Fruit fly (Drosophila melanogaster) whole organism, wandering third instar larva: ENCODE data around the gene CG45413.

Experiments
- Abd-B ChIP-seq: fragments of >200 bp; optimal IDR thresholded peaks from 2 replicates; lab custom pipeline; 2017; ENCODE audit warnings: missing biosample characterization, missing genetic modification characterization
- CG32264 ChIP-seq: fragments of 200-800 bp; sonication (Bioruptor generic); optimal IDR thresholded peaks from 2 replicates; lab custom pipeline; 2016; ENCODE audit warnings: missing biosample characterization, missing genetic modification characterization
- CG9705 ChIP-seq: fragments of 200-800 bp; sonication (Bioruptor generic); optimal IDR thresholded peaks from 2 replicates; lab custom pipeline; 2018; ENCODE audit warnings: missing biosample characterization, mild to moderate bottlenecking, missing genetic modification characterization
- CrebA ChIP-seq: fragments of 200-800 bp; sonication (Bioruptor generic); optimal IDR thresholded peaks from 2 replicates; lab custom pipeline; 2016; ENCODE audit warnings: missing biosample characterization, mild to moderate bottlenecking, missing genetic modification characterization, borderline replicate concordance
- Dfd ChIP-seq: fragments of >200 bp; optimal IDR thresholded peaks from 2 replicates; lab custom pipeline; 2017; ENCODE audit warnings: missing biosample characterization, missing genetic modification characterization
- Dif ChIP-seq: fragments of 200-275, 200-300 bp; sonication (Bioruptor generic); optimal IDR thresholded peaks from 2 replicates; lab custom pipeline; 2018; ENCODE audit warnings: missing biosample characterization, missing genetic modification characterization; ENCODE audit not compliant: partially characterized antibody
- GATAd ChIP-seq: sonication (Bioruptor generic); optimal IDR thresholded peaks from 2 replicates; lab custom pipeline; 2016; ENCODE audit warnings: missing biosample characterization, missing genetic modification characterization
- HLH106 ChIP-seq: fragments of 200-800 bp; optimal IDR thresholded peaks from 3 replicates; lab custom pipeline; 2019; ENCODE audit warnings: missing biosample characterization, mild to moderate bottlenecking, missing genetic modification characterization, moderate library complexity
- Hnf4 ChIP-seq: fragments of 200-800 bp; sonication (Bioruptor generic); optimal IDR thresholded peaks from 2 replicates; lab custom pipeline; 2016; ENCODE audit warnings: missing biosample characterization, mild to moderate bottlenecking, missing genetic modification characterization
- Hr78 ChIP-seq: fragments of >200 bp; optimal IDR thresholded peaks from 2 replicates; lab custom pipeline; 2017; ENCODE audit warnings: missing biosample characterization, missing genetic modification characterization
- Hr83 ChIP-seq: fragments of 200-300 bp; sonication (Bioruptor generic); optimal IDR thresholded peaks from 2 replicates; lab custom pipeline; 2016; ENCODE audit warnings: missing biosample characterization, mild to moderate bottlenecking, missing genetic modification characterization, moderate library complexity; ENCODE audit not compliant: poor library complexity, severe bottlenecking
- Jra ChIP-seq: sonication (Bioruptor generic); optimal IDR thresholded peaks from 2 replicates; lab custom pipeline; 2016; ENCODE audit warnings: missing biosample characterization, missing genetic modification characterization
- Mio ChIP-seq: sonication (Bioruptor generic); optimal IDR thresholded peaks from 2 replicates; lab custom pipeline; 2016; ENCODE audit warnings: missing biosample characterization, missing genetic modification characterization
- Myc ChIP-seq: fragments of >200 bp; optimal IDR thresholded peaks from 2 replicates; lab custom pipeline; 2017
- N ChIP-seq: fragments of >200 bp; optimal IDR thresholded peaks from 2 replicates; lab custom pipeline; 2018; ENCODE audit warnings: missing biosample characterization, missing external identifiers, missing genetic modification characterization
- OdsH ChIP-seq: fragments of 200-800 bp; sonication (Bioruptor generic); optimal IDR thresholded peaks from 2 replicates; lab custom pipeline; 2016; ENCODE audit warnings: missing biosample characterization, mild to moderate bottlenecking, missing genetic modification characterization
- Rel ChIP-seq, 2 experiments: fragments of 200-800 bp; sonication (Bioruptor generic) in 1 of 2; optimal IDR thresholded peaks; 2 replicates in 1 of 2; 3 replicates in 1 of 2; lab custom pipeline; 2016 to 2019; ENCODE audit warnings: mild to moderate bottlenecking in 2 of 2, missing biosample characterization in 2 of 2, missing genetic modification characterization in 2 of 2, moderate library complexity in 1 of 2
- Sp1 ChIP-seq: fragments of 200-800 bp; sonication (Bioruptor generic); optimal IDR thresholded peaks from 3 replicates; lab custom pipeline; 2019; ENCODE audit warnings: missing biosample characterization, mild to moderate bottlenecking, missing genetic modification characterization, moderate library complexity
- Vsx2 ChIP-seq: fragments of 200-300, 225-300 bp; sonication (Bioruptor generic); optimal IDR thresholded peaks from 2 replicates; lab custom pipeline; 2018; ENCODE audit warnings: missing biosample characterization, missing genetic modification characterization; ENCODE audit not compliant: partially characterized antibody
- br ChIP-seq: fragments of 200-800 bp; sonication (Bioruptor generic); optimal IDR thresholded peaks from 2 replicates; lab custom pipeline; 2016; ENCODE audit warnings: missing biosample characterization, missing genetic modification characterization
- brk ChIP-seq: fragments of 200-800 bp; sonication (Bioruptor generic); optimal IDR thresholded peaks from 2 replicates; lab custom pipeline; 2016; ENCODE audit warnings: missing biosample characterization, mild to moderate bottlenecking, missing genetic modification characterization
- dl ChIP-seq, 2 experiments: fragments of 175-275, 200-275 bp in 1 of 2; fragments of 200-275 bp in 1 of 2; sonication (Bioruptor generic); optimal IDR thresholded peaks; lab custom pipeline; 2018; ENCODE audit warnings: mild to moderate bottlenecking in 2 of 2, missing biosample characterization in 2 of 2, missing genetic modification characterization in 2 of 2, moderate library complexity in 2 of 2; ENCODE audit not compliant: partially characterized antibody in 2 of 2, insufficient read depth in 1 of 2
- dmrt93B ChIP-seq: fragments of 200-800 bp; sonication (Bioruptor generic); optimal IDR thresholded peaks from 2 replicates; lab custom pipeline; 2018; ENCODE audit warnings: missing biosample characterization, mild to moderate bottlenecking, missing genetic modification characterization
- dsf ChIP-seq: sonication (Bioruptor generic); optimal IDR thresholded peaks from 2 replicates; lab custom pipeline; 2016; ENCODE audit warnings: missing biosample characterization, missing genetic modification characterization, borderline replicate concordance
- ey ChIP-seq: fragments of 200-800 bp; sonication (Bioruptor generic); optimal IDR thresholded peaks from 2 replicates; lab custom pipeline; 2016; ENCODE audit warnings: missing biosample characterization, missing genetic modification characterization
- foxo ChIP-seq, 2 experiments: fragments of 200-800 bp; sonication (Bioruptor generic); optimal IDR thresholded peaks; 2 replicates in 1 of 2; 3 replicates in 1 of 2; lab custom pipeline; 2016 to 2017; ENCODE audit warnings: missing biosample characterization in 2 of 2, missing genetic modification characterization in 2 of 2
- fru ChIP-seq: fragments of 200-800 bp; sonication (Bioruptor generic); optimal IDR thresholded peaks from 3 replicates; lab custom pipeline; 2016; ENCODE audit warnings: missing biosample characterization, mild to moderate bottlenecking, missing genetic modification characterization
- h ChIP-seq: fragments of 200-800 bp; sonication (Bioruptor generic); optimal IDR thresholded peaks from 3 replicates; lab custom pipeline; 2016; ENCODE audit warnings: missing biosample characterization, mild to moderate bottlenecking, missing genetic modification characterization
- jim ChIP-seq: fragments of 175-275, 200-325 bp; sonication (Bioruptor generic); optimal IDR thresholded peaks from 2 replicates; lab custom pipeline; 2016; ENCODE audit warnings: missing biosample characterization, mild to moderate bottlenecking, missing genetic modification characterization
- lola ChIP-seq: fragments of >200 bp; optimal IDR thresholded peaks from 2 replicates; lab custom pipeline; 2017; ENCODE audit warnings: missing biosample characterization, missing genetic modification characterization
- pan ChIP-seq: fragments of >200 bp; optimal IDR thresholded peaks from 2 replicates; lab custom pipeline; 2017
- psq ChIP-seq: fragments of 200-800 bp; sonication (Bioruptor generic); optimal IDR thresholded peaks from 3 replicates; lab custom pipeline; 2017; ENCODE audit warnings: missing biosample characterization, mild to moderate bottlenecking, missing genetic modification characterization, moderate library complexity
- rgr ChIP-seq: fragments of 200-800 bp; sonication (Bioruptor generic); optimal IDR thresholded peaks from 3 replicates; lab custom pipeline; 2016; ENCODE audit warnings: missing biosample characterization, mild to moderate bottlenecking, missing genetic modification characterization
- sage ChIP-seq: fragments of 200-800 bp; sonication (Bioruptor generic); optimal IDR thresholded peaks from 2 replicates; lab custom pipeline; 2016; ENCODE audit warnings: missing biosample characterization, mild to moderate bottlenecking, missing genetic modification characterization
- sv ChIP-seq: fragments of 200-800 bp; sonication (Bioruptor generic); optimal IDR thresholded peaks from 3 replicates; lab custom pipeline; 2016; ENCODE audit warnings: missing biosample characterization, missing genetic modification characterization
- tai ChIP-seq: sonication (Bioruptor generic); optimal IDR thresholded peaks from 2 replicates; lab custom pipeline; 2016; ENCODE audit warnings: missing biosample characterization, missing genetic modification characterization
- usp ChIP-seq: fragments of >200 bp; optimal IDR thresholded peaks from 2 replicates; lab custom pipeline; 2017; ENCODE audit warnings: missing biosample characterization, missing genetic modification characterization
- woc ChIP-seq: sonication (Bioruptor generic); optimal IDR thresholded peaks from 2 replicates; lab custom pipeline; 2016; ENCODE audit warnings: missing biosample characterization, mild to moderate bottlenecking, missing genetic modification characterization

The CG45413 gene

dm6 chr3L:6978757-6979386 lies 47.1 kb upstream of the CG45413 start:
- TF ChIP-seq Dfd (GFP tag; lab: Kevin White, UChicago) (no peak), Dif (GFP tag; lab: Kevin White, UChicago) (no peak), pan (lab: Kevin White, UChicago) (no peak), N (no peak), Hnf4 (GFP tag; lab: Kevin White, UChicago) (no peak), Hr78 (GFP tag; lab: Kevin White, UChicago) (no peak)

- TF ChIP-seq br (GFP tag; lab: Kevin White, UChicago) (no peak), Hr83 (GFP tag; lab: Kevin White, UChicago) (no peak), CrebA (GFP tag; lab: Kevin White, UChicago) (no peak), brk (GFP tag; lab: Kevin White, UChicago) (no peak), HLH106 (no peak), Vsx2 (GFP tag; lab: Kevin White, UChicago) (no peak), jim (GFP tag; lab: Kevin White, UChicago) (no peak), tai (GFP tag; lab: Kevin White, UChicago) (no peak), psq (no peak), usp (GFP tag; lab: Kevin White, UChicago) (no peak), Myc (lab: Kevin White, UChicago) (no peak), dl (GFP tag; optimal IDR thresholded peaks at IDR 0.05; lab: Kevin White, UChicago; ENCODE audit: insufficient read depth in 1 of 2, partially characterized antibody in 2 of 2) (no peak), Hr78 (GFP tag; lab: Kevin White, UChicago) (no peak), Dfd (GFP tag; lab: Kevin White, UChicago) (no peak), pan (lab: Kevin White, UChicago) (no peak), sv (GFP tag; lab: Kevin White, UChicago) (no peak), Dif (GFP tag; lab: Kevin White, UChicago) (no peak), CG9705 (GFP tag; lab: Kevin White, UChicago) (no peak)
Observed at dm6 chr3L:6978030-6978683, 46.4 kb upstream of the CG45413 start.

- no peak for TF ChIP-seq woc (GFP tag; lab: Kevin White, UChicago)
- peak; percentile 75 for TF ChIP-seq HLH106
- TF ChIP-seq Hnf4 (GFP tag; lab: Kevin White, UChicago): peak; percentile 68
- peak; percentile 48 for TF ChIP-seq sage (GFP tag; lab: Kevin White, UChicago)
- TF ChIP-seq dl (GFP tag; optimal IDR thresholded peaks at IDR 0.05; lab: Kevin White, UChicago; ENCODE audit: insufficient read depth in 1 of 2, partially characterized antibody in 2 of 2): no peak
- TF ChIP-seq ey (GFP tag; lab: Kevin White, UChicago): peak; percentile 25
- no peak for TF ChIP-seq Rel (GFP tag; optimal IDR thresholded peaks at IDR 0.05; lab: Kevin White, UChicago)
- peak; percentile 19 for TF ChIP-seq Rel (tag; optimal IDR thresholded peaks at IDR 0.05; lab: Kevin White, UChicago)
- peak; percentile 69 for TF ChIP-seq rgr
- no peak for TF ChIP-seq Dfd (GFP tag; lab: Kevin White, UChicago)
- TF ChIP-seq sv (GFP tag; lab: Kevin White, UChicago): no peak
- TF ChIP-seq Sp1: peak; percentile 80
- no peak for TF ChIP-seq jim (GFP tag; lab: Kevin White, UChicago)
- peak; percentile 54 for TF ChIP-seq fru (GFP tag; lab: Kevin White, UChicago)
- TF ChIP-seq dsf (GFP tag; lab: Kevin White, UChicago): no peak
- no peak for TF ChIP-seq pan (lab: Kevin White, UChicago)
- TF ChIP-seq Vsx2 (GFP tag; lab: Kevin White, UChicago): no peak
- TF ChIP-seq Jra (GFP tag; lab: Kevin White, UChicago): no peak
- no peak for TF ChIP-seq CrebA (GFP tag; lab: Kevin White, UChicago)
- peak in 1 of 2 experiments; percentile 75 for TF ChIP-seq foxo (GFP tag; optimal IDR thresholded peaks at IDR 0.05; lab: Kevin White, UChicago)
- TF ChIP-seq N: no peak
- peak; percentile 63 for TF ChIP-seq psq
- TF ChIP-seq Abd-B: no peak
- peak; percentile 77 for TF ChIP-seq OdsH
- TF ChIP-seq br (GFP tag; lab: Kevin White, UChicago): peak; percentile 38
- TF ChIP-seq CG9705 (GFP tag; lab: Kevin White, UChicago): peak; percentile 5
- TF ChIP-seq GATAd (GFP tag; lab: Kevin White, UChicago): no peak
- peak; percentile 68 for TF ChIP-seq h (GFP tag; lab: Kevin White, UChicago)
- peak; percentile 61 for TF ChIP-seq brk (GFP tag; lab: Kevin White, UChicago)
- TF ChIP-seq Hr78 (GFP tag; lab: Kevin White, UChicago): no peak
- no peak for TF ChIP-seq Dif (GFP tag; lab: Kevin White, UChicago)
- no peak for TF ChIP-seq Myc (lab: Kevin White, UChicago)
- peak; percentile 12 for TF ChIP-seq Hr83 (GFP tag; lab: Kevin White, UChicago)
- TF ChIP-seq lola (GFP tag; lab: Kevin White, UChicago): no peak
- TF ChIP-seq Mio: no peak
- no peak for TF ChIP-seq tai (GFP tag; lab: Kevin White, UChicago)
- TF ChIP-seq dmrt93B (GFP tag; lab: Kevin White, UChicago): peak; percentile 22
- TF ChIP-seq CG32264 (GFP tag; lab: Kevin White, UChicago): no peak
- no peak for TF ChIP-seq usp (GFP tag; lab: Kevin White, UChicago)
Observed at dm6 chr3L:6977391-6977790, 45.6 kb upstream of the CG45413 start.
